Fruit fly (Drosophila melanogaster) Kc167 (cell line): Measurements from ENCODE around the gene CG1172.

ENCODE experiments used
- Sin3A ChIP-seq: fragments of >200 bp; optimal IDR thresholded peaks from 2 replicates; lab custom pipeline; 2018; ENCODE audit warnings: missing external identifiers
- h ChIP-seq: fragments of >200 bp; optimal IDR thresholded peaks from 3 replicates; lab custom pipeline; 2018; ENCODE audit warnings: missing external identifiers
- insv ChIP-seq: fragments of >200 bp; optimal IDR thresholded peaks from 3 replicates; lab custom pipeline; 2018; ENCODE audit warnings: missing external identifiers
- psq ChIP-seq: fragments of >200 bp; optimal IDR thresholded peaks from 2 replicates; lab custom pipeline; 2017; ENCODE audit warnings: missing external identifiers
- ttk ChIP-seq: sonication (Bioruptor generic); optimal IDR thresholded peaks from 2 replicates; lab custom pipeline; 2017; ENCODE audit warnings: missing external identifiers

dm6 chr3R:5393742-5394391 is at the start of gene CG1172:
- TF ChIP-seq Sin3A (lab: Kevin White, UChicago) (no peak), psq (no peak), h (no peak), ttk (lab: Kevin White, UChicago) (no peak), insv (lab: Kevin White, UChicago) (no peak)
